Fruit fly (Drosophila melanogaster) whole organism, embryonic: Measurements from ENCODE around the gene CG6231.
A peak's percentile ranks its signal among the peaks of the same experiment; 100 is the strongest.

ENCODE experiments used
- Abd-B ChIP-seq: fragments of 200-800 bp; sonication (Bioruptor generic); optimal IDR thresholded peaks from 2 replicates; lab custom pipeline; 2018; ENCODE audit warnings: missing biosample characterization, mild to moderate bottlenecking, missing genetic modification characterization, moderate library complexity
- BEAF-32 ChIP-seq: fragments of 200-800 bp; sonication (Bioruptor generic); optimal IDR thresholded peaks from 3 replicates; lab custom pipeline; 2017; ENCODE audit warnings: missing biosample characterization, missing genetic modification characterization, mild to moderate bottlenecking, moderate library complexity, missing genetic modification reagents
- CG10565 ChIP-seq: fragments of 200-800 bp; sonication (Bioruptor generic); optimal IDR thresholded peaks from 3 replicates; lab custom pipeline; 2016; ENCODE audit warnings: missing biosample characterization, mild to moderate bottlenecking, missing genetic modification characterization
- CG11723 ChIP-seq: fragments of 200-800 bp; sonication (Bioruptor generic); optimal IDR thresholded peaks from 2 replicates; lab custom pipeline; 2017; ENCODE audit warnings: missing biosample characterization, mild to moderate bottlenecking, missing genetic modification characterization
- CG14441 ChIP-seq: fragments of 200-800 bp; sonication (Bioruptor generic); IDR thresholded peaks from 2 replicates; pipeline ENCODE4 v1.3.6; 2022; ENCODE audit warnings: missing biosample characterization, missing genetic modification characterization
- CG14860 ChIP-seq: fragments of 200-800 bp; sonication (Bioruptor generic); IDR thresholded peaks from 3 replicates; pipeline ENCODE4 v1.3.6; 2022; ENCODE audit warnings: missing biosample characterization, missing genetic modification characterization; ENCODE audit not compliant: partially characterized antibody
- CG17328 ChIP-seq: fragments of 200-800 bp; sonication (Bioruptor generic); IDR thresholded peaks from 2 replicates; pipeline ENCODE4 v1.3.6; 2022; ENCODE audit warnings: missing biosample characterization, missing genetic modification characterization
- CG18011 ChIP-seq: fragments of 200-800 bp; sonication (Bioruptor generic); optimal IDR thresholded peaks from 2 replicates; lab custom pipeline; 2017; ENCODE audit warnings: missing biosample characterization, missing genetic modification characterization, mild to moderate bottlenecking, moderate library complexity, missing genotype
- CG18476 ChIP-seq: fragments of 200-800 bp; sonication (Bioruptor generic); optimal IDR thresholded peaks from 2 replicates; lab custom pipeline; 2016; ENCODE audit warnings: missing biosample characterization, mild to moderate bottlenecking, missing genetic modification characterization
- CG2202 ChIP-seq: fragments of 200-800 bp; sonication (Bioruptor generic); optimal IDR thresholded peaks from 2 replicates; lab custom pipeline; 2018; ENCODE audit warnings: missing biosample characterization, mild to moderate bottlenecking, missing genetic modification characterization
- CG30431 ChIP-seq: fragments of 200-800 bp; sonication (Bioruptor generic); optimal IDR thresholded peaks from 2 replicates; lab custom pipeline; 2017; ENCODE audit warnings: missing biosample characterization, missing genetic modification characterization
- CG31388 ChIP-seq: fragments of 200-800 bp; sonication (Bioruptor generic); optimal IDR thresholded peaks from 2 replicates; lab custom pipeline; 2016; ENCODE audit warnings: missing biosample characterization, missing genetic modification characterization
- CG34376 ChIP-seq: fragments of 200-800 bp; sonication (Bioruptor generic); optimal IDR thresholded peaks from 2 replicates; lab custom pipeline; 2018; ENCODE audit warnings: missing biosample characterization, mild to moderate bottlenecking, missing genetic modification characterization
- CG4328 ChIP-seq: fragments of 200-800 bp; sonication (Bioruptor generic); optimal IDR thresholded peaks from 3 replicates; lab custom pipeline; 2017; ENCODE audit warnings: missing biosample characterization, missing genetic modification reagents, missing genetic modification characterization
- CG6254 ChIP-seq: fragments of 200-800 bp; sonication (Bioruptor generic); optimal IDR thresholded peaks from 3 replicates; lab custom pipeline; 2017; ENCODE audit warnings: mild to moderate bottlenecking, missing biosample characterization, missing genetic modification reagents, missing genetic modification characterization
- CG7357 ChIP-seq: fragments of 200-800 bp; sonication (Bioruptor generic); IDR thresholded peaks from 3 replicates; pipeline ENCODE4 v1.3.6; 2022; ENCODE audit warnings: missing biosample characterization, missing genetic modification characterization
- CG9817 ChIP-seq: fragments of 200-800 bp; sonication (Bioruptor generic); optimal IDR thresholded peaks from 2 replicates; lab custom pipeline; 2018; ENCODE audit warnings: missing biosample characterization, mild to moderate bottlenecking, missing genetic modification characterization, moderate library complexity
- Dbx ChIP-seq: fragments of 200-800 bp; sonication (Bioruptor generic); IDR thresholded peaks from 3 replicates; pipeline ENCODE4 v1.3.6; 2022; ENCODE audit warnings: missing biosample characterization, missing genetic modification characterization
- Dip2 ChIP-seq: fragments of 200-800 bp; sonication (Bioruptor generic); IDR thresholded peaks from 2 replicates; pipeline ENCODE4 v1.3.6; 2022; ENCODE audit warnings: missing biosample characterization, missing genetic modification characterization
- H15 ChIP-seq: fragments of 200-800 bp; sonication (Bioruptor generic); IDR thresholded peaks from 3 replicates; pipeline ENCODE4 v1.3.6; 2022; ENCODE audit warnings: missing biosample characterization, missing genetic modification characterization
- HHEX ChIP-seq: fragments of 200-800 bp; sonication (Bioruptor generic); optimal IDR thresholded peaks from 3 replicates; lab custom pipeline; 2017; ENCODE audit warnings: missing biosample characterization, mild to moderate bottlenecking, missing genetic modification characterization, missing genetic modification reagents
- HLH3B ChIP-seq: fragments of 200-800 bp; sonication (Bioruptor generic); IDR thresholded peaks from 2 replicates; pipeline ENCODE4 v1.3.6; 2022; ENCODE audit warnings: missing biosample characterization, missing genetic modification characterization
- HLH54F ChIP-seq: fragments of 200-800 bp; sonication (Bioruptor generic); optimal IDR thresholded peaks from 3 replicates; lab custom pipeline; 2016; ENCODE audit warnings: missing biosample characterization, missing genetic modification characterization
- Hsf ChIP-seq: fragments of 200-800 bp; sonication (Bioruptor generic); optimal IDR thresholded peaks from 3 replicates; lab custom pipeline; 2016; ENCODE audit warnings: missing biosample characterization, missing genetic modification characterization
- Meics ChIP-seq: fragments of 200-800 bp; sonication (Bioruptor generic); optimal IDR thresholded peaks from 2 replicates; lab custom pipeline; 2017; ENCODE audit warnings: missing biosample characterization, mild to moderate bottlenecking, missing genetic modification characterization
- NC2β ChIP-seq: fragments of 200-800 bp; sonication (Bioruptor generic); optimal IDR thresholded peaks from 2 replicates; lab custom pipeline; 2016; ENCODE audit warnings: missing biosample characterization, missing genetic modification characterization
- Ptx1 ChIP-seq: fragments of 200-800 bp; sonication (Bioruptor generic); IDR thresholded peaks from 2 replicates; pipeline ENCODE4 v1.3.6; 2022; ENCODE audit warnings: missing biosample characterization, missing genetic modification characterization
- Rfx ChIP-seq: fragments of 200-800 bp; sonication (Bioruptor generic); IDR thresholded peaks from 2 replicates; pipeline ENCODE4 v1.3.6; 2022; ENCODE audit warnings: missing biosample characterization, missing genetic modification characterization
- Scr ChIP-seq: fragments of 200-800 bp; sonication (Bioruptor generic); IDR thresholded peaks from 2 replicates; pipeline ENCODE4 v1.3.6; 2022; ENCODE audit warnings: missing biosample characterization, missing genetic modification characterization; ENCODE audit not compliant: partially characterized antibody
- Sry-δ ChIP-seq: fragments of 200-800 bp; sonication (Bioruptor generic); optimal IDR thresholded peaks from 2 replicates; lab custom pipeline; 2016; ENCODE audit warnings: missing biosample characterization, missing genetic modification characterization
- ac ChIP-seq: fragments of 200-800 bp; sonication (Bioruptor generic); optimal IDR thresholded peaks from 3 replicates; lab custom pipeline; 2017; ENCODE audit warnings: missing biosample characterization, mild to moderate bottlenecking, missing genetic modification characterization
- ato ChIP-seq: fragments of 200-800 bp; sonication (Bioruptor generic); IDR thresholded peaks from 2 replicates; pipeline ENCODE4 v1.3.6; 2022; ENCODE audit warnings: missing biosample characterization, missing genetic modification characterization; ENCODE audit not compliant: partially characterized antibody
- az2 ChIP-seq: fragments of 200-800 bp; sonication (Bioruptor generic); optimal IDR thresholded peaks from 3 replicates; lab custom pipeline; 2016; ENCODE audit warnings: missing biosample characterization, missing genetic modification characterization
- ci ChIP-seq: fragments of 200-800 bp; sonication (Bioruptor generic); IDR thresholded peaks from 3 replicates; pipeline ENCODE4 v1.3.6; 2022; ENCODE audit warnings: missing biosample characterization, missing genetic modification characterization
- crc ChIP-seq: fragments of 200-800 bp; sonication (Bioruptor generic); optimal IDR thresholded peaks from 2 replicates; lab custom pipeline; 2016; ENCODE audit warnings: missing biosample characterization, missing genetic modification characterization
- crol ChIP-seq: fragments of 200-800 bp; sonication (Bioruptor generic); IDR thresholded peaks from 2 replicates; pipeline ENCODE4 v1.3.6; 2022; ENCODE audit warnings: missing biosample characterization, missing genetic modification characterization
- cwo ChIP-seq: fragments of 200-800 bp; sonication (Bioruptor generic); optimal IDR thresholded peaks from 3 replicates; lab custom pipeline; 2017; ENCODE audit warnings: missing biosample characterization, missing genetic modification characterization, mild to moderate bottlenecking, moderate library complexity, missing genetic modification reagents
- danr ChIP-seq: fragments of 200-800 bp; sonication (Bioruptor generic); IDR thresholded peaks from 2 replicates; pipeline ENCODE4 v1.3.6; 2022; ENCODE audit warnings: missing biosample characterization, missing genetic modification characterization
- esg ChIP-seq: fragments of 200-800 bp; sonication (Bioruptor generic); conservative IDR thresholded peaks from 2 replicates; pipeline ENCODE4 v1.3.6; 2022; ENCODE audit warnings: missing biosample characterization, missing genetic modification characterization
- fd64A ChIP-seq: fragments of 200-800 bp; sonication (Bioruptor generic); optimal IDR thresholded peaks from 3 replicates; lab custom pipeline; 2018; ENCODE audit warnings: missing biosample characterization, mild to moderate bottlenecking, missing genetic modification characterization
- gce ChIP-seq: fragments of 200-800 bp; sonication (Bioruptor generic); IDR thresholded peaks from 3 replicates; pipeline ENCODE4 v1.3.6; 2022; ENCODE audit warnings: missing biosample characterization, missing genetic modification characterization
- gsb-n ChIP-seq: fragments of 200-800 bp; sonication (Bioruptor generic); optimal IDR thresholded peaks from 3 replicates; lab custom pipeline; 2018; ENCODE audit warnings: missing biosample characterization, mild to moderate bottlenecking, missing genetic modification characterization
- ken ChIP-seq: fragments of 200-800 bp; sonication (Bioruptor generic); IDR thresholded peaks from 3 replicates; pipeline ENCODE4 v1.3.6; 2022; ENCODE audit warnings: missing biosample characterization, missing genetic modification characterization
- mirr ChIP-seq: fragments of 200-800 bp; sonication (Bioruptor generic); optimal IDR thresholded peaks from 3 replicates; lab custom pipeline; 2018; ENCODE audit warnings: missing biosample characterization, mild to moderate bottlenecking, missing genetic modification characterization
- pan ChIP-seq, 4 experiments: fragments of >200 bp in 3 of 4; fragments of 200-800 bp in 1 of 4; sonication (Bioruptor generic) in 1 of 4; optimal IDR thresholded peaks in 3 of 4; IDR thresholded peaks in 1 of 4; 2 replicates each; pipeline versions ENCODE4 v1.3.6 to Lab custom; 2017 to 2022; ENCODE audit warnings: missing biosample characterization in 2 of 4, missing genetic modification characterization in 2 of 4, mixed read lengths in 1 of 4
- salm ChIP-seq: fragments of 200-800 bp; sonication (Bioruptor generic); optimal IDR thresholded peaks from 2 replicates; lab custom pipeline; 2018; ENCODE audit warnings: missing biosample characterization, mild to moderate bottlenecking, missing genetic modification characterization
- schlank ChIP-seq: fragments of 200-800 bp; sonication (Bioruptor generic); optimal IDR thresholded peaks from 2 replicates; lab custom pipeline; 2018; ENCODE audit warnings: missing biosample characterization, mild to moderate bottlenecking, missing genetic modification characterization
- seq ChIP-seq: fragments of 200-800 bp; sonication (Bioruptor generic); IDR thresholded peaks from 2 replicates; pipeline ENCODE4 v1.3.6; 2022; ENCODE audit warnings: missing biosample characterization, missing genetic modification characterization
- slou ChIP-seq: fragments of 200-800 bp; sonication (Bioruptor generic); optimal IDR thresholded peaks from 3 replicates; lab custom pipeline; 2016; ENCODE audit warnings: missing biosample characterization, missing genetic modification characterization
- tio ChIP-seq: fragments of 200-800 bp; sonication (Bioruptor generic); optimal IDR thresholded peaks from 2 replicates; lab custom pipeline; 2017; ENCODE audit warnings: missing biosample characterization, missing genetic modification characterization, inconsistent platforms
- ttk ChIP-seq: fragments of 200-800 bp; sonication (Bioruptor generic); IDR thresholded peaks from 2 replicates; pipeline ENCODE4 v2.1.2; 2022; ENCODE audit warnings: missing biosample characterization, missing genetic modification characterization

The CG6231 gene

dm6 chr3R:19632685-19633116 lies at the start of gene CG6231 (continued):
- TF ChIP-seq crol (GFP tag; lab: Robert Waterston, UW) (peak; percentile 87), Dbx (GFP tag; lab: Robert Waterston, UW) (0 out of 3 replicates have a peak, but pooled peaks have one; percentile 10), Hsf (GFP tag; lab: Kevin White, UChicago) (no peak), Scr (GFP tag; lab: Robert Waterston, UW) (no peak), seq (GFP tag; lab: Robert Waterston, UW) (no peak), az2 (GFP tag; lab: Kevin White, UChicago) (no peak), CG6254 (GFP tag; lab: Kevin White, UChicago) (no peak), CG7357 (GFP tag; lab: Robert Waterston, UW) (no peak), Meics (GFP tag; lab: Kevin White, UChicago) (no peak), CG17328 (GFP tag; lab: Robert Waterston, UW) (no peak), ttk (GFP tag; lab: Robert Waterston, UW) (peak; percentile 80), danr (no peak), CG2202 (tag; lab: Kevin White, UChicago) (no peak), CG14441 (GFP tag; lab: Robert Waterston, UW) (no peak), CG30431 (GFP tag; lab: Kevin White, UChicago) (no peak), CG34376 (GFP tag; lab: Kevin White, UChicago) (peak; percentile 5), schlank (tag; lab: Kevin White, UChicago) (no peak), fd64A (GFP tag; lab: Kevin White, UChicago) (no peak), BEAF-32 (GFP tag; lab: Kevin White, UChicago) (no peak), CG9817 (tag; lab: Kevin White, UChicago) (no peak), gsb-n (tag; lab: Kevin White, UChicago) (no peak), Sry-δ (GFP tag; lab: Kevin White, UChicago) (no peak), Abd-B (GFP tag; lab: Kevin White, UChicago) (no peak), tio (GFP tag; lab: Kevin White, UChicago) (no peak), HHEX (GFP tag; lab: Kevin White, UChicago) (no peak), Ptx1 (GFP tag; lab: Robert Waterston, UW) (no peak), CG31388 (GFP tag; lab: Kevin White, UChicago) (no peak), pan (optimal IDR thresholded peaks at IDR 0.05; lab: Kevin White, UChicago) (no peak), pan (GFP tag; optimal IDR thresholded peaks at IDR 0.05 in 1 of 2, IDR thresholded peaks at IDR 0.05 in 1 of 2) (no peak), ken (no peak), cwo (peak; percentile 80), CG18476 (GFP tag; lab: Kevin White, UChicago) (no peak), ato (GFP tag; lab: Robert Waterston, UW) (no peak), ac (no peak), CG4328 (no peak), Rfx (GFP tag; lab: Robert Waterston, UW) (no peak), HLH3B (GFP tag; lab: Robert Waterston, UW) (peak; percentile 25; the same call in 1 of the 2 replicates), mirr (GFP tag; lab: Kevin White, UChicago) (peak; percentile 4), CG14860 (GFP tag; lab: Robert Waterston, UW) (no peak), slou (no peak), NC2β (GFP tag; lab: Kevin White, UChicago) (no peak), gce (GFP tag; lab: Robert Waterston, UW) (no peak), CG18011 (GFP tag; lab: Kevin White, UChicago) (no peak), HLH54F (GFP tag; lab: Kevin White, UChicago) (no peak), ci (GFP tag; lab: Robert Waterston, UW) (no peak), salm (no peak), CG10565 (GFP tag; lab: Kevin White, UChicago) (no peak), crc (GFP tag; lab: Kevin White, UChicago) (no peak), CG11723 (GFP tag; lab: Kevin White, UChicago) (no peak), H15 (GFP tag; lab: Robert Waterston, UW) (no peak), esg (no peak), Dip2 (GFP tag; lab: Robert Waterston, UW) (no peak)
